Worm (Caenorhabditis elegans) whole organism, early embryonic: ENCODE results near the gene snt-5.

Experiments
- B0310.2 ChIP-seq: sonication (generic microtip); optimal IDR thresholded peaks from 2 replicates; lab custom pipeline; 2016; ENCODE audit warnings: mild to moderate bottlenecking, missing genetic modification characterization, missing compliant biosample characterization
- F13C5.2 ChIP-seq: sonication (generic microtip); optimal IDR thresholded peaks from 2 replicates; lab custom pipeline; 2017; ENCODE audit warnings: mild to moderate bottlenecking, missing genetic modification characterization, inconsistent platforms, missing compliant biosample characterization
- aly-1 ChIP-seq: sonication (generic microtip); optimal IDR thresholded peaks from 2 replicates; lab custom pipeline; 2016; ENCODE audit warnings: missing genetic modification characterization, missing compliant biosample characterization
- ama-1 ChIP-seq: fragments of 150-350 bp; optimal IDR thresholded peaks from 2 replicates; lab custom pipeline; 2014
- ceh-13 ChIP-seq: fragments of 200-800 bp; sonication (Bioruptor generic); optimal IDR thresholded peaks from 2 replicates; lab custom pipeline; 2018; ENCODE audit warnings: mild to moderate bottlenecking, missing genetic modification characterization, missing compliant biosample characterization
- ceh-36 ChIP-seq: sonication (generic microtip); optimal IDR thresholded peaks from 2 replicates; lab custom pipeline; 2016; ENCODE audit warnings: missing genetic modification characterization, inconsistent platforms, missing compliant biosample characterization
- ets-7 ChIP-seq: sonication (generic microtip); optimal IDR thresholded peaks from 2 replicates; lab custom pipeline; 2016; ENCODE audit warnings: missing genotype, missing genetic modification characterization, missing compliant biosample characterization
- flt-1 ChIP-seq: fragments of 200-800 bp; sonication (Bioruptor generic); IDR thresholded peaks from 2 replicates; pipeline ENCODE4 v1.3.6; 2022; ENCODE audit warnings: missing genetic modification characterization, missing compliant biosample characterization
- hmbx-1 ChIP-seq: sonication (generic microtip); optimal IDR thresholded peaks from 2 replicates; lab custom pipeline; 2016; ENCODE audit warnings: mild to moderate bottlenecking, missing genetic modification characterization, missing compliant biosample characterization
- hmg-4 ChIP-seq: fragments of 200-800 bp; sonication (Bioruptor generic); optimal IDR thresholded peaks from 2 replicates; lab custom pipeline; 2018; ENCODE audit warnings: mild to moderate bottlenecking, missing genetic modification characterization, missing compliant biosample characterization
- hnd-1 ChIP-seq: sonication (generic microtip); optimal IDR thresholded peaks from 2 replicates; lab custom pipeline; 2016; ENCODE audit warnings: missing genetic modification characterization, missing compliant biosample characterization
- pes-1 ChIP-seq: fragments of 200-800 bp; sonication (Bioruptor generic); IDR thresholded peaks from 2 replicates; pipeline ENCODE4 v1.3.6; 2022; ENCODE audit warnings: missing genetic modification reagents, missing genetic modification characterization, missing compliant biosample characterization
- scrt-1 ChIP-seq: fragments of 200-800 bp; sonication (Bioruptor generic); IDR thresholded peaks from 2 replicates; pipeline ENCODE4 v1.3.6; 2022; ENCODE audit warnings: missing genetic modification characterization, missing compliant biosample characterization
- sea-1 ChIP-seq: fragments of 200-800 bp; sonication (Bioruptor generic); conservative IDR thresholded peaks from 2 replicates; pipeline ENCODE4 v1.3.6; 2022; ENCODE audit warnings: missing genetic modification characterization, missing compliant biosample characterization
- tbx-11 ChIP-seq: fragments of 200-800 bp; sonication (Bioruptor generic); IDR thresholded peaks from 2 replicates; pipeline ENCODE4 v1.3.6; 2022; ENCODE audit warnings: missing genetic modification characterization, missing compliant biosample characterization
- tbx-37 ChIP-seq: fragments of 200-800 bp; sonication (Bioruptor generic); conservative IDR thresholded peaks from 2 replicates; pipeline ENCODE4 v1.3.6; 2022; ENCODE audit warnings: missing genetic modification reagents, missing genetic modification characterization, missing compliant biosample characterization
- tra-4 ChIP-seq: sonication (generic microtip); optimal IDR thresholded peaks from 2 replicates; lab custom pipeline; 2017; ENCODE audit warnings: missing genetic modification characterization, missing compliant biosample characterization

The snt-5 gene

DNA sequence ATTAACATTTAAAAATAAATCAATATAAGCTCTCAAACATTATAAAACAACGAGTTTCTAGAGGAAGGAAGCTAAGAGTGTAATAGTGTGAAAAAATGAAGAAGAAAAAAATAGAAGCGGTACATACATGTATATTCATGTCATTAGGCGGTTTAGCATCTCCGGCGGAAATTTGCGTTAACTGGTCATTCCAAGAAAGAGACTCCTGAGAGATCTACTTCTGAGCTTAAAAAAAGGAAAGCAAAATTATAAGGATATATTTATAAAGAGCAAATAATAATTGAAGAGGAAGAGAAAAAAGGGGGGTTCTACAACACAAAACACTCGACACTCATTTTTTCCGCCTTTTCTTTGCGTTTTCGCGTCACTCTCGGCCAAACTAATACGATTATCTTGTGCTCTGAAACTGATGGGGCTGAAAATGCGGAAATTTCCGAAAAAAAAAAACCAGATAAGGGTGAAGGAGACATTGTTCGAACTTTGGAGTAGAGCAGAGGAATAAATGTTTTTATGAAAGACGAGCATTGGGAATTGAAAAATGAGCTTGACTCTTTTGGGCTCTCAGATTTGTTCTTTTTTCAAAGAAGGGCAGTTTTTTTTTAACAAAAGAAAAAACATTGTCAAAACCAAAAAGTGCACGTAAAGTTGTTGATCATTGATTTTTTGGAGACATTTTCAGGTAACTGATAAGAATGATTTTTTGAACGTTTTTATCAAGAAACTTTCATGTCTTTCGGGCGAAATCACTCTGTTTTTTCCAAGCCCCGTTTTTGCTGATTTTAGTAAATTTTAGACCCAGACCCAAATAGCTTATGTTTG, 3.5 kb upstream of the snt-5 start:
- TF ChIP-seq scrt-1 (GFP tag; lab: Robert Waterston, UW) (no peak), sea-1 (GFP tag; lab: Robert Waterston, UW) (no peak), ceh-13 (GFP tag; lab: Kevin White, UChicago) (no peak), flt-1 (no peak), ceh-36 (tag; lab: Kevin White, UChicago) (no peak), aly-1 (tag; lab: Kevin White, UChicago) (no peak)

DNA sequence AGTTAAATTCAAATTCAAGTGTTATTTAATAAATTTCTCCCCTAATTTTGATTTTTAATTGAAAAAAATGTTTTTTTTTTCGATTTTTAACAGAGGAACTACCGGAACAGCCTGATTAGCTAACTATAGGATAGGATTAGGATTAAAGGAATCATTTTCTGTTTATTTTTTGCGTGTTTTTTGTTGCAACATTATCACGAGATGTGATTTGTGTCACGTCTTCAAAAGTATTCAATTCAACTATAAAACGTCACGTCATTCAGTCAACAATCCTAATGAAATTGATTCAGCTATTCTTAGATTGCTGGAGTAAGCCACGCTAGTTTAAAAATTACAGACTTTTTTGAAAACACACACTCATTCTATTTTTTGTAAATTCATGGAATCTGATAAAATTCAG, 632 bp downstream of the snt-5 start:
- no peak for TF ChIP-seq ceh-13 (GFP tag; lab: Kevin White, UChicago)

- no peak for TF ChIP-seq hmbx-1
- TF ChIP-seq tbx-37 = no peak
- TF ChIP-seq flt-1 = no peak
- no peak for TF ChIP-seq pes-1 (GFP tag; lab: Robert Waterston, UW)
- no peak for TF ChIP-seq ceh-36 (tag; lab: Kevin White, UChicago)
- TF ChIP-seq hmg-4 (GFP tag; lab: Kevin White, UChicago) = no peak
- no peak for TF ChIP-seq tra-4 (tag; lab: Kevin White, UChicago)
- TF ChIP-seq aly-1 (tag; lab: Kevin White, UChicago) = no peak
- TF ChIP-seq B0310.2 (tag; lab: Kevin White, UChicago) = no peak
Measured at ce11 chrV:1408116-1408515, 3.2 kb downstream of the snt-5 start.

DNA sequence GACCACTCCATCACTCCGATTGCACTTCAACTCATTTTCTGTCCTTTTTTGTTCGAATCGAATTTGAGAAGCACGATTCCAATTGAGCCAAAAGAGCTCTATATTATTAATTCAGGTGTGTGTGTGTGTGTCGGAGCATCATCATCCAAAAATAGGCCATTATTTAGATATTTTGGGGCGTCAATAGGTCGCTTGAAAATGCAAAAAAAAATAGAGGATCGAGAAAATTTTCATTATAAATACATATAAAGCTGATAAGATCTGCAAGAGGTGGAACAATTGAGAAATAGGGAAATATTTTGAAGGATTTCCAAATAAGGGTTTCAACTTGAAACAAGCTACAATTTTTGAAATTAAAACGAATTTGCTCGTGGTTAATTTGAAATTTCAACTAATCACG, 18.5 kb downstream of the snt-5 start, which contains the start of gene Y75B7AR.1:
Gene Y75B7AR.1, minus strand, starts transcription at position 101 of the 400 bp plus-strand sequence.
- TF ChIP-seq hmg-4 (GFP tag; lab: Kevin White, UChicago) = no peak
- no peak for TF ChIP-seq aly-1 (tag; lab: Kevin White, UChicago)
- no peak for TF ChIP-seq ceh-36 (tag; lab: Kevin White, UChicago)
- TF ChIP-seq tbx-11 (GFP tag; lab: Robert Waterston, UW) = no peak
- TF ChIP-seq scrt-1 (GFP tag; lab: Robert Waterston, UW) = no peak

ce11 chrV:1390415-1390814, 20.9 kb downstream of the snt-5 start:
- TF ChIP-seq ceh-36 (tag; lab: Kevin White, UChicago) (no peak), scrt-1 (GFP tag; lab: Robert Waterston, UW) (no peak), flt-1 (no peak), aly-1 (tag; lab: Kevin White, UChicago) (no peak)

DNA sequence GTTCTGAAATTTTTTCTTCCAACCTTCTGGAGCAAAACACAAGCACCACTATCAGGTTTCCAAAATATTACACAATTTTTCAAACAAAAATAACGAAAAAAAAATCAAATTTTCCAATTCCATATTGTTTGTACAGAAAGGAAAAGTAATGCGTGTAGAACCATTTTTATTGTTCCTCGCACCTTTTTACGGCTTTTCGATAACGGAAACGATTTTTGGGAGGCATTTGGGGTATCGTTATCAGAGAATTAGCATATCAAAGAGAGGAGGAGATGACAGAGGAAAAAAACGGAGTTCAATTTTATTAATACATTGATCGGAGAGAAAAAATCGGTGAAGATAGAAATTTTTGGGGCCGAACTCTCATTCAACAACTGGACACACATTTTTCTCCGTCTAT, 21.5 kb downstream of the snt-5 start:
- TF ChIP-seq ceh-13 (GFP tag; lab: Kevin White, UChicago) = no peak

DNA sequence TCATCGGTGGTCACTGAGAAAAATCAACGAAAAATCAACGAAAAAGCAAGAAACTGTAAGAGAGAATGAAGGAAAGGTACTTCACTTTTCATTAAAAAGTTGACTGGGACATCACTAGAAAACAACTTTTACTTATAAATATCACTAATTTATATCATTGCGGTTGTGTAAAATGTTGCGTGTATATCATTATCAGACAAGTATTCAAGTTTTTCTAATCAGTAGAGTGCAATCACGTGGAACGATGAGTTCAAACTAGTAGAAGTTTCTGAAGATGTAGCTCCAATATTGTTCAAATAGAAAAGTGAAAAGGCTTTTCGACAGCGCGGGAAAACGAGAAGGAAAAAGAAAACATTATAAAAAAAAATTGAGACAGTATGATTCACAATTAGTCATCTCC, 23.1 kb downstream of the snt-5 start:
- TF ChIP-seq ama-1 (lab: Kevin White, UChicago) (no peak), F13C5.2 (tag; lab: Kevin White, UChicago) (no peak), hmbx-1 (no peak), ceh-13 (GFP tag; lab: Kevin White, UChicago) (no peak), hnd-1 (tag; lab: Kevin White, UChicago) (no peak), tra-4 (tag; lab: Kevin White, UChicago) (no peak), pes-1 (GFP tag; lab: Robert Waterston, UW) (no peak), B0310.2 (tag; lab: Kevin White, UChicago) (no peak), flt-1 (no peak), ets-7 (tag; lab: Kevin White, UChicago) (no peak), hmg-4 (GFP tag; lab: Kevin White, UChicago) (no peak), ceh-36 (tag; lab: Kevin White, UChicago) (no peak), tbx-11 (GFP tag; lab: Robert Waterston, UW) (no peak)

ce11 chrV:1383206-1383908, 28.0 kb downstream of the snt-5 start, which contains the start of gene rga-4:
Gene rga-4 (minus strand): TSS chrV:1383256.
- no peak for TF ChIP-seq hnd-1 (tag; lab: Kevin White, UChicago)
- TF ChIP-seq sea-1 (GFP tag; lab: Robert Waterston, UW) = no peak
- TF ChIP-seq pes-1 (GFP tag; lab: Robert Waterston, UW) = no peak
- TF ChIP-seq ets-7 (tag; lab: Kevin White, UChicago) = no peak
- no peak for TF ChIP-seq ama-1 (lab: Kevin White, UChicago)
- no peak for TF ChIP-seq hmg-4 (GFP tag; lab: Kevin White, UChicago)
- TF ChIP-seq hmbx-1 = no peak
- no peak for TF ChIP-seq ceh-13 (GFP tag; lab: Kevin White, UChicago)
- no peak for TF ChIP-seq tbx-11 (GFP tag; lab: Robert Waterston, UW)
